Worm (Caenorhabditis elegans): ENCODE results near the gene fbxa-52.
"Not testable (repeated sequence)": the region's sequence is repeated elsewhere in the genome, so short reads cannot be mapped to it uniquely, and the experiment has no call there.

DNA sequence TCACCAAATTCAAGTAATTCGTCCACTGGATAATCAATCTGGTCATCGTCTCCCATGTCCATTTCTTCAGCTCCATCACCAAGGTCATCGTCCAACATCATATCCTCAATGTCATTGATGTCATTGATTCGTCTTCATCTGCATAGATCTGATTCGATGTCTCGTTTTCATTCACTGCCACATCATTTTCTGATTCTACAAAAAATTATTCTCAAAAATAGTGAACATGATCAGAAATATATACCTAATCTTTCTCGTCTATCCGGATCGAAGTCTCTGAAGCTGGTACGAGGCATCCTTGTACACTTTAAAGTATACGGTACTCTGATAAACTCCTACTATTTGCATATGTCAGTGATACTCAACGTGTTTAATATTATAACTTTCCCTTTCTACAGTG lies 15.6 kb downstream of the fbxa-52 start, which contains the start of gene C36C9.4:
- TF ChIP-seq efl-1 (optimal IDR thresholded peaks at IDR 0.05); efl-1 (GFP tag; optimal IDR thresholded peaks at IDR 0.05 in 1 of 2); lin-39 (tag; optimal IDR thresholded peaks at IDR 0.05); ama-1 (optimal IDR thresholded peaks at IDR 0.05); unc-130 (tag; optimal IDR thresholded peaks at IDR 0.05); nhr-12 (tag; optimal IDR thresholded peaks at IDR 0.05); snpc-4 (tag; optimal IDR thresholded peaks at IDR 0.05); aha-1 (tag; optimal IDR thresholded peaks at IDR 0.05); nhr-85 (tag); lsy-2 (tag; optimal IDR thresholded peaks at IDR 0.05); mep-1 (tag; optimal IDR thresholded peaks at IDR 0.05); ceh-82 (tag; optimal IDR thresholded peaks at IDR 0.05): not testable (repeated sequence)
